Fruit fly (Drosophila melanogaster): ENCODE measurements around the gene Caper.

Gene Caper

dm6 chr2L:7032517-7032951, at the start of gene Caper, which contains the start of gene Rab30:
TSS of gene Caper (plus strand) at chr2L:7032721.
TSS of gene Rab30 (minus strand) at chr2L:7032606.
- TF ChIP-seq ovo (GFP tag; optimal IDR thresholded peaks at IDR 0.05) (peak; percentile 55), CG33017 (tag; optimal IDR thresholded peaks at IDR 0.05) (no peak), CG7045 (GFP tag; optimal IDR thresholded peaks at IDR 0.05) (peak; percentile 29), cic (GFP tag; optimal IDR thresholded peaks at IDR 0.05) (peak; percentile 47), Crg-1 (GFP tag; optimal IDR thresholded peaks at IDR 0.05) (peak; percentile 73), CG5204 (GFP tag; optimal IDR thresholded peaks at IDR 0.05) (no peak), cnc (optimal IDR thresholded peaks at IDR 0.05) (no peak), CG1620 (GFP tag; optimal IDR thresholded peaks at IDR 0.05) (peak; percentile 70), pad (GFP tag; optimal IDR thresholded peaks at IDR 0.05) (no peak), kay (GFP tag; ENCODE audit: borderline replicate concordance) (peak; percentile 95), CG7101 (tag; optimal IDR thresholded peaks at IDR 0.05) (peak; percentile 67), Clk (GFP tag; optimal IDR thresholded peaks at IDR 0.05) (no peak), toe (GFP tag; optimal IDR thresholded peaks at IDR 0.05) (no peak), CG14711 (tag; optimal IDR thresholded peaks at IDR 0.05) (peak; percentile 93), Mnt (GFP tag; optimal IDR thresholded peaks at IDR 0.05) (peak; percentile 84), Hr96 (GFP tag; optimal IDR thresholded peaks at IDR 0.05) (peak; percentile 74), tj (GFP tag; optimal IDR thresholded peaks at IDR 0.05) (peak; percentile 72), CG12768 (GFP tag; optimal IDR thresholded peaks at IDR 0.05) (no peak), bab1 (GFP tag; optimal IDR thresholded peaks at IDR 0.05) (peak; percentile 75), CG11617 (GFP tag; optimal IDR thresholded peaks at IDR 0.05) (peak; percentile 53)

DNA sequence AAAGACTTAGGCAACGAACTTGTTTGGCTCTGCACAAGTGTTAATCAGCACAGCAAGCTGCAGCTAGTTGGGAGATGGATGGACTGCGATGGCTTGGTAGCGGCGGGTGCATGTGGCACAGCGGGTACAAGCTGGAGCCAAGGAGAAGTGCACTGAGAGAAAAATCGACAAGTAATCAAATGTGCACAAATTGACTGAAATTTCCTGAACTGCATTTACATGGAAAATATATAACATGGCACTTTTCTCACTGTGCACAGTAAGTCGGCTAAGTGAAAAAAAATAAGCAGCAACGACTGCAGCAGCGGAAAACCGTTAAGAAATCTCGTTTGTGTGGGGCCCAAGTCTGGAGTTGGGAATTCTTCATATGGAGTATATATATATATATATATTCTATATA, 41.4 kb upstream of the Caper start:
- TF ChIP-seq CG7101 (tag; optimal IDR thresholded peaks at IDR 0.05) = no peak
- TF ChIP-seq CG14711 (tag; optimal IDR thresholded peaks at IDR 0.05) = no peak
- no peak for TF ChIP-seq CG1620 (GFP tag; optimal IDR thresholded peaks at IDR 0.05)
- TF ChIP-seq Hr96 (GFP tag; optimal IDR thresholded peaks at IDR 0.05) = no peak
- TF ChIP-seq Mnt (GFP tag; optimal IDR thresholded peaks at IDR 0.05) = no peak
- no peak for TF ChIP-seq Crg-1 (GFP tag; optimal IDR thresholded peaks at IDR 0.05)
- no peak for TF ChIP-seq Clk (GFP tag; optimal IDR thresholded peaks at IDR 0.05)
- TF ChIP-seq kay (GFP tag; ENCODE audit: borderline replicate concordance) = no peak
- TF ChIP-seq pad (GFP tag; optimal IDR thresholded peaks at IDR 0.05) = no peak
- no peak for TF ChIP-seq cnc (optimal IDR thresholded peaks at IDR 0.05)

- TF ChIP-seq tj (GFP tag; optimal IDR thresholded peaks at IDR 0.05) = no peak
- TF ChIP-seq kay (GFP tag; ENCODE audit: borderline replicate concordance) = no peak
- no peak for TF ChIP-seq CG7045 (GFP tag; optimal IDR thresholded peaks at IDR 0.05)
- TF ChIP-seq pad (GFP tag; optimal IDR thresholded peaks at IDR 0.05) = no peak
- TF ChIP-seq bab1 (GFP tag; optimal IDR thresholded peaks at IDR 0.05) = no peak
- no peak for TF ChIP-seq CG12768 (GFP tag; optimal IDR thresholded peaks at IDR 0.05)
- no peak for TF ChIP-seq CG11617 (GFP tag; optimal IDR thresholded peaks at IDR 0.05)
- TF ChIP-seq CG33017 (tag; optimal IDR thresholded peaks at IDR 0.05) = no peak
- TF ChIP-seq Hr96 (GFP tag; optimal IDR thresholded peaks at IDR 0.05) = no peak
- TF ChIP-seq CG7101 (tag; optimal IDR thresholded peaks at IDR 0.05) = no peak
- no peak for TF ChIP-seq Clk (GFP tag; optimal IDR thresholded peaks at IDR 0.05)
- TF ChIP-seq Crg-1 (GFP tag; optimal IDR thresholded peaks at IDR 0.05) = no peak
- TF ChIP-seq CG5204 (GFP tag; optimal IDR thresholded peaks at IDR 0.05) = no peak
Measured at dm6 chr2L:6998736-6999135, 33.8 kb upstream of the Caper start.

DNA sequence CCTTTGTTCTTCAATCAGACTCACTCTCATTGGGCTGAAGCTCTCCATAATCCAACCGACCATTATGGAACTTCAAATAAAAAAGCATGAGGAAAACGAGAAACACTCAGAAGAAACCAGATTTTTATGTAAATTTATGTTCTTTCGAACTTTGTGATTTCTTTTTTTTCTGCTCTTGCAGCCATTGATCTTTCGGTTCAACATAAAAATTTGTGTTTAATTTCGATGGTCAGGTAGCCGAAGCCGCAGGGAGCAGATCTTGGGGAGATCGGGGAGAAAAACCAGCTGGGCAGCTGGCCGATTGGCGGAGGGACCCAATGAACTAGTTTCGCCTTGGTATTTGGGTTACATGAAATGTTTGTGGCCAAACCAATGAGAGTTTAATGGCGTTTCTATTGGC, 28.2 kb upstream of the Caper start:
- TF ChIP-seq bab1 (GFP tag; optimal IDR thresholded peaks at IDR 0.05) (no peak), CG11617 (GFP tag; optimal IDR thresholded peaks at IDR 0.05) (no peak), kay (GFP tag; ENCODE audit: borderline replicate concordance) (no peak), CG5204 (GFP tag; optimal IDR thresholded peaks at IDR 0.05) (no peak), CG1620 (GFP tag; optimal IDR thresholded peaks at IDR 0.05) (no peak), toe (GFP tag; optimal IDR thresholded peaks at IDR 0.05) (no peak), cnc (optimal IDR thresholded peaks at IDR 0.05) (no peak), ovo (GFP tag; optimal IDR thresholded peaks at IDR 0.05) (no peak), pad (GFP tag; optimal IDR thresholded peaks at IDR 0.05) (no peak), CG7045 (GFP tag; optimal IDR thresholded peaks at IDR 0.05) (no peak), Hr96 (GFP tag; optimal IDR thresholded peaks at IDR 0.05) (no peak), CG14711 (tag; optimal IDR thresholded peaks at IDR 0.05) (no peak), Clk (GFP tag; optimal IDR thresholded peaks at IDR 0.05) (no peak)

dm6 chr2L:7005489-7005888, 27.0 kb upstream of the Caper start:
- TF ChIP-seq ovo (GFP tag; optimal IDR thresholded peaks at IDR 0.05) (no peak), kay (GFP tag; ENCODE audit: borderline replicate concordance) (no peak), Clk (GFP tag; optimal IDR thresholded peaks at IDR 0.05) (no peak), CG11617 (GFP tag; optimal IDR thresholded peaks at IDR 0.05) (no peak), Hr96 (GFP tag; optimal IDR thresholded peaks at IDR 0.05) (no peak), Mnt (GFP tag; optimal IDR thresholded peaks at IDR 0.05) (no peak), toe (GFP tag; optimal IDR thresholded peaks at IDR 0.05) (no peak), CG7101 (tag; optimal IDR thresholded peaks at IDR 0.05) (no peak), CG7045 (GFP tag; optimal IDR thresholded peaks at IDR 0.05) (no peak), CG5204 (GFP tag; optimal IDR thresholded peaks at IDR 0.05) (no peak), Crg-1 (GFP tag; optimal IDR thresholded peaks at IDR 0.05) (no peak), CG1620 (GFP tag; optimal IDR thresholded peaks at IDR 0.05) (no peak), bab1 (GFP tag; optimal IDR thresholded peaks at IDR 0.05) (no peak), CG12768 (GFP tag; optimal IDR thresholded peaks at IDR 0.05) (no peak), tj (GFP tag; optimal IDR thresholded peaks at IDR 0.05) (no peak)

DNA sequence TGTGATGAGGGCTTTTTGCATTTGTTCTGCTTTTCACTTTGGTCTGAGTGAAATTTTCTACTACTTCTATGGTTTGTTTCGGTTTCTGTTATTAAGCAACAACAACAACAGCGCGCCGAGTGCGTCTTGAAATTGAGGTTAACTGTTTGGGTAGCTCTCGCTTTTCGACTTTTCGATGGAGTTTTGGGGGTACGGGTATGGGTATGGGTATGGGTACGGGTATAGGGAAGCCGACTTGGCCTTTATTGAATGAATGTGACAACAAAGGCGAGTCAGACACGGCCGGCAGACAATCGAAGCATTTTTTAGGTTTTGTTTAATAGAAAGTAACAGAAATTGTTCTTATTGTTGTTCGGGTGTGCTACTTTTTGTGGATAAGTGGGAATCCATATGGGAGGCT, 25.0 kb upstream of the Caper start:
- no peak for TF ChIP-seq CG14711 (tag; optimal IDR thresholded peaks at IDR 0.05)
- no peak for TF ChIP-seq tj (GFP tag; optimal IDR thresholded peaks at IDR 0.05)
- TF ChIP-seq cic (GFP tag; optimal IDR thresholded peaks at IDR 0.05) = no peak
- TF ChIP-seq CG7045 (GFP tag; optimal IDR thresholded peaks at IDR 0.05) = no peak
- no peak for TF ChIP-seq CG33017 (tag; optimal IDR thresholded peaks at IDR 0.05)
- TF ChIP-seq CG12768 (GFP tag; optimal IDR thresholded peaks at IDR 0.05) = no peak
- no peak for TF ChIP-seq CG11617 (GFP tag; optimal IDR thresholded peaks at IDR 0.05)
- no peak for TF ChIP-seq CG7101 (tag; optimal IDR thresholded peaks at IDR 0.05)
- TF ChIP-seq kay (GFP tag; ENCODE audit: borderline replicate concordance) = no peak
- TF ChIP-seq cnc (optimal IDR thresholded peaks at IDR 0.05) = no peak
- no peak for TF ChIP-seq bab1 (GFP tag; optimal IDR thresholded peaks at IDR 0.05)
